Worm (Caenorhabditis elegans) whole organism, mixed stage, embryonic: ENCODE results near the gene ref-1.
"Not testable (repeated sequence)": the region's sequence is repeated elsewhere in the genome, so short reads cannot be mapped to it uniquely, and the experiment has no call there.

ENCODE experiments used
- nhr-76 ChIP-seq: sonication (generic microtip); optimal IDR thresholded peaks from 2 replicates; lab custom pipeline; 2017; ENCODE audit warnings: missing biosample characterization, missing genetic modification characterization
- snpc-4 ChIP-seq: fragments of 150-350 bp; optimal IDR thresholded peaks from 2 replicates; lab custom pipeline; 2014; ENCODE audit warnings: missing biosample characterization, missing genetic modification characterization

- not testable (repeated sequence) for TF ChIP-seq snpc-4 (tag; lab: Kevin White, UChicago); nhr-76
These were observed 29.5 kb downstream of the ref-1 start, which contains the start of gene nrde-2 for ce11 chrII:10247594-10248283.
